Worm (Caenorhabditis elegans) whole organism, midembryonic: Measurements from ENCODE around the gene ZK688.1.

ENCODE experiments used
- T22C8.4 ChIP-seq: fragments of 200-800 bp; sonication (Bioruptor generic); IDR thresholded peaks from 2 replicates; pipeline ENCODE4 v1.3.6; 2022; ENCODE audit warnings: missing genetic modification characterization, missing compliant biosample characterization
- flt-1 ChIP-seq: fragments of 200-800 bp; sonication (Bioruptor generic); IDR thresholded peaks from 2 replicates; pipeline ENCODE4 v1.3.6; 2022; ENCODE audit warnings: missing genetic modification characterization, missing compliant biosample characterization
- med-1 ChIP-seq: sonication (generic microtip); optimal IDR thresholded peaks from 2 replicates; lab custom pipeline; 2017; ENCODE audit warnings: missing genetic modification characterization, mild to moderate bottlenecking, missing compliant biosample characterization, antibody characterized with exemption, missing genetic modification reagents; ENCODE audit not compliant: insufficient read depth
- ref-1 ChIP-seq: fragments of 200-800 bp; sonication (Bioruptor generic); conservative IDR thresholded peaks from 2 replicates; pipeline ENCODE4 v1.3.6; 2022; ENCODE audit warnings: missing genetic modification reagents, missing genetic modification characterization, missing compliant biosample characterization
- tab-1 ChIP-seq: fragments of 200-800 bp; sonication (Bioruptor generic); IDR thresholded peaks from 2 replicates; pipeline ENCODE4 v1.3.6; 2022; ENCODE audit warnings: missing genetic modification characterization, missing compliant biosample characterization
- ztf-23 ChIP-seq: fragments of 200-800 bp; sonication (Bioruptor generic); IDR thresholded peaks from 2 replicates; pipeline ENCODE4 v1.3.6; 2022; ENCODE audit warnings: missing genetic modification reagents, missing genetic modification characterization, missing compliant biosample characterization

ce11 chrIII:7894724-7895123 lies 14.6 kb upstream of the ZK688.1 start, which contains the start of gene ZK688.4:
- no peak for TF ChIP-seq ref-1 (GFP tag; lab: Robert Waterston, UW)
- no peak for TF ChIP-seq flt-1 (GFP tag; lab: Robert Waterston, UW)
- no peak for TF ChIP-seq T22C8.4 (GFP tag; lab: Robert Waterston, UW)
- no peak for TF ChIP-seq tab-1 (GFP tag; lab: Robert Waterston, UW)
- no peak for TF ChIP-seq med-1 (GFP tag; lab: Kevin White, UChicago)
- TF ChIP-seq ztf-23 (GFP tag; lab: Robert Waterston, UW), result no peak
